Worm (Caenorhabditis elegans): ENCODE measurements around the gene T14B4.5.

Gene T14B4.5

ce11 chrII:6752027-6752426 is 35.4 kb downstream of the T14B4.5 start, which contains the start of gene F41G3.19:
Gene F41G3.19 (minus strand): TSS chrII:6752127.
- TF ChIP-seq tab-1 (GFP tag; IDR thresholded peaks at IDR 0.05) (no peak), ref-1 (GFP tag; conservative IDR thresholded peaks at IDR 0.05) (no peak), ztf-23 (GFP tag; IDR thresholded peaks at IDR 0.05) (no peak), T22C8.4 (GFP tag; IDR thresholded peaks at IDR 0.05) (no peak), ztf-29 (GFP tag; IDR thresholded peaks at IDR 0.05) (no peak), med-1 (GFP tag; optimal IDR thresholded peaks at IDR 0.05; ENCODE audit: insufficient read depth) (no peak), klf-2 (GFP tag; conservative IDR thresholded peaks at IDR 0.05) (no peak), cog-1 (tag; optimal IDR thresholded peaks at IDR 0.05) (no peak), flt-1 (GFP tag; IDR thresholded peaks at IDR 0.05) (no peak)

ce11 chrII:6752850-6753249 is 36.2 kb downstream of the T14B4.5 start, which contains the start of gene F41G3.21:
Gene F41G3.21 (minus strand): TSS chrII:6752950.
- no peak for TF ChIP-seq cog-1 (tag; optimal IDR thresholded peaks at IDR 0.05)
- TF ChIP-seq med-1 (GFP tag; optimal IDR thresholded peaks at IDR 0.05; ENCODE audit: insufficient read depth) = no peak
- no peak for TF ChIP-seq ztf-23 (GFP tag; IDR thresholded peaks at IDR 0.05)
- no peak for TF ChIP-seq flt-1 (GFP tag; IDR thresholded peaks at IDR 0.05)
- no peak for TF ChIP-seq tab-1 (GFP tag; IDR thresholded peaks at IDR 0.05)
- TF ChIP-seq T22C8.4 (GFP tag; IDR thresholded peaks at IDR 0.05) = no peak
- TF ChIP-seq ref-1 (GFP tag; conservative IDR thresholded peaks at IDR 0.05) = no peak
- TF ChIP-seq ztf-29 (GFP tag; IDR thresholded peaks at IDR 0.05) = no peak
- no peak for TF ChIP-seq klf-2 (GFP tag; conservative IDR thresholded peaks at IDR 0.05)

- TF ChIP-seq tab-1 (GFP tag; IDR thresholded peaks at IDR 0.05) (no peak), cog-1 (tag; optimal IDR thresholded peaks at IDR 0.05) (no peak), ztf-23 (GFP tag; IDR thresholded peaks at IDR 0.05) (no peak), ref-1 (GFP tag; conservative IDR thresholded peaks at IDR 0.05) (no peak), klf-2 (GFP tag; conservative IDR thresholded peaks at IDR 0.05) (no peak), flt-1 (GFP tag; IDR thresholded peaks at IDR 0.05) (no peak), T22C8.4 (GFP tag; IDR thresholded peaks at IDR 0.05) (no peak), med-1 (GFP tag; optimal IDR thresholded peaks at IDR 0.05; ENCODE audit: insufficient read depth) (no peak), ztf-29 (GFP tag; IDR thresholded peaks at IDR 0.05) (no peak)
These were observed 38.1 kb downstream of the T14B4.5 start, which contains the start of the genes srx-95 and fis-1 for ce11 chrII:6754671-6755224. Gene srx-95 (minus strand): TSS chrII:6754771. Gene fis-1 (plus strand): TSS chrII:6755174.

ce11 chrII:6756232-6756631 is 39.6 kb downstream of the T14B4.5 start, which contains the start of gene F41G3.3:
Gene F41G3.3 (plus strand): TSS chrII:6756532.
- TF ChIP-seq med-1 (GFP tag; optimal IDR thresholded peaks at IDR 0.05; ENCODE audit: insufficient read depth) (no peak), ref-1 (GFP tag; conservative IDR thresholded peaks at IDR 0.05) (no peak), tab-1 (GFP tag; IDR thresholded peaks at IDR 0.05) (no peak), klf-2 (GFP tag; conservative IDR thresholded peaks at IDR 0.05) (no peak), ztf-29 (GFP tag; IDR thresholded peaks at IDR 0.05) (no peak), T22C8.4 (GFP tag; IDR thresholded peaks at IDR 0.05) (no peak), cog-1 (tag; optimal IDR thresholded peaks at IDR 0.05) (no peak), ztf-23 (GFP tag; IDR thresholded peaks at IDR 0.05) (no peak), flt-1 (GFP tag; IDR thresholded peaks at IDR 0.05) (no peak)

- TF ChIP-seq ztf-29 (GFP tag; IDR thresholded peaks at IDR 0.05) (no peak), ztf-23 (GFP tag; IDR thresholded peaks at IDR 0.05) (no peak), flt-1 (GFP tag; IDR thresholded peaks at IDR 0.05) (no peak), ref-1 (GFP tag; conservative IDR thresholded peaks at IDR 0.05) (no peak), cog-1 (tag; optimal IDR thresholded peaks at IDR 0.05) (no peak), klf-2 (GFP tag; conservative IDR thresholded peaks at IDR 0.05) (no peak), med-1 (GFP tag; optimal IDR thresholded peaks at IDR 0.05; ENCODE audit: insufficient read depth) (no peak), T22C8.4 (GFP tag; IDR thresholded peaks at IDR 0.05) (no peak), tab-1 (GFP tag; IDR thresholded peaks at IDR 0.05) (no peak)
These were observed 48.1 kb downstream of the T14B4.5 start, which contains the start of gene nlp-50 for ce11 chrII:6764734-6765133. Gene nlp-50 (plus strand): TSS chrII:6765034.

Data from whole organism, midembryonic.